Fruit fly (Drosophila melanogaster) whole organism, adult: ENCODE data around the gene CG18508.

Experiments
- CG11617 ChIP-seq: fragments of 200-800 bp; sonication (Bioruptor generic); optimal IDR thresholded peaks from 2 replicates; lab custom pipeline; 2017; ENCODE audit warnings: mild to moderate bottlenecking, missing biosample characterization, missing genetic modification reagents, missing genetic modification characterization
- CG12768 ChIP-seq: fragments of 200-800 bp; sonication (Bioruptor generic); optimal IDR thresholded peaks from 2 replicates; lab custom pipeline; 2017; ENCODE audit warnings: missing biosample characterization, missing genetic modification characterization, mild to moderate bottlenecking, moderate library complexity, missing genetic modification reagents
- CG14711 ChIP-seq: fragments of 200-800 bp; sonication (Bioruptor generic); optimal IDR thresholded peaks from 2 replicates; lab custom pipeline; 2018; ENCODE audit warnings: missing biosample characterization, mild to moderate bottlenecking, missing genetic modification characterization, moderate library complexity
- CG1620 ChIP-seq: fragments of 200-800 bp; sonication (Bioruptor generic); optimal IDR thresholded peaks from 2 replicates; lab custom pipeline; 2016; ENCODE audit warnings: missing biosample characterization, missing genetic modification characterization
- CG33017 ChIP-seq: fragments of 200-800 bp; sonication (Bioruptor generic); optimal IDR thresholded peaks from 2 replicates; lab custom pipeline; 2018; ENCODE audit warnings: missing biosample characterization, mild to moderate bottlenecking, missing genetic modification characterization, moderate library complexity
- CG5204 ChIP-seq: fragments of 200-800 bp; sonication (Bioruptor generic); optimal IDR thresholded peaks from 2 replicates; lab custom pipeline; 2016; ENCODE audit warnings: missing biosample characterization, missing genetic modification characterization
- CG7045 ChIP-seq: fragments of 200-800 bp; sonication (Bioruptor generic); optimal IDR thresholded peaks from 2 replicates; lab custom pipeline; 2017; ENCODE audit warnings: missing biosample characterization, mild to moderate bottlenecking, missing genetic modification characterization
- CG7101 ChIP-seq: fragments of 200-800 bp; sonication (Bioruptor generic); optimal IDR thresholded peaks from 2 replicates; lab custom pipeline; 2018; ENCODE audit warnings: missing biosample characterization, mild to moderate bottlenecking, missing genetic modification characterization, moderate library complexity
- Clk ChIP-seq: fragments of 200-800 bp; sonication (Bioruptor generic); optimal IDR thresholded peaks from 2 replicates; lab custom pipeline; 2017; ENCODE audit warnings: missing biosample characterization, missing genetic modification characterization
- Crg-1 ChIP-seq: fragments of 200-800 bp; sonication (Bioruptor generic); optimal IDR thresholded peaks from 2 replicates; lab custom pipeline; 2016; ENCODE audit warnings: missing biosample characterization, missing genetic modification characterization
- Hr96 ChIP-seq: fragments of 200-800 bp; sonication (Bioruptor generic); optimal IDR thresholded peaks from 2 replicates; lab custom pipeline; 2016; ENCODE audit warnings: missing biosample characterization, missing genetic modification characterization
- Mnt ChIP-seq: fragments of 200-800 bp; sonication (Bioruptor generic); optimal IDR thresholded peaks from 2 replicates; lab custom pipeline; 2016; ENCODE audit warnings: missing biosample characterization, mild to moderate bottlenecking, missing genetic modification characterization
- bab1 ChIP-seq: fragments of 200-800 bp; sonication (Bioruptor generic); optimal IDR thresholded peaks from 3 replicates; lab custom pipeline; 2019; ENCODE audit warnings: missing biosample characterization, mild to moderate bottlenecking, missing genetic modification characterization, moderate library complexity
- cic ChIP-seq: fragments of 200-800 bp; sonication (Bioruptor generic); optimal IDR thresholded peaks from 2 replicates; lab custom pipeline; 2017; ENCODE audit warnings: missing biosample characterization, mild to moderate bottlenecking, missing genetic modification characterization, moderate library complexity
- cnc ChIP-seq, 2 experiments: fragments of >200 bp; optimal IDR thresholded peaks; 2 replicates each; lab custom pipeline; 2017
- kay ChIP-seq: fragments of 200-800 bp; sonication (Bioruptor generic); peaks from one replicate; lab custom pipeline; 2016; ENCODE audit warnings: missing biosample characterization, missing genetic modification characterization, borderline replicate concordance
- ovo ChIP-seq: fragments of 200-800 bp; sonication (Bioruptor generic); optimal IDR thresholded peaks from 2 replicates; lab custom pipeline; 2016; ENCODE audit warnings: missing biosample characterization, missing genetic modification characterization
- pad ChIP-seq: fragments of 200-800 bp; sonication (Bioruptor generic); optimal IDR thresholded peaks from 3 replicates; lab custom pipeline; 2017; ENCODE audit warnings: missing biosample characterization, missing genetic modification characterization, mild to moderate bottlenecking, moderate library complexity, missing genetic modification reagents
- tj ChIP-seq: fragments of 200-800 bp; sonication (Bioruptor generic); optimal IDR thresholded peaks from 3 replicates; lab custom pipeline; 2017; ENCODE audit warnings: missing biosample characterization, mild to moderate bottlenecking, missing genetic modification characterization, moderate library complexity
- toe ChIP-seq: fragments of 200-800 bp; sonication (Bioruptor generic); optimal IDR thresholded peaks from 2 replicates; lab custom pipeline; 2016; ENCODE audit warnings: missing biosample characterization, missing genetic modification characterization

Gene CG18508

dm6 chrX:3135620-3136019 is 37.3 kb downstream of the CG18508 start:
- TF ChIP-seq CG7101 (tag; lab: Kevin White, UChicago): no peak
- no peak for TF ChIP-seq CG11617
- TF ChIP-seq cic (GFP tag; lab: Kevin White, UChicago): no peak
- no peak for TF ChIP-seq tj (GFP tag; lab: Kevin White, UChicago)
- TF ChIP-seq Clk: no peak
- no peak for TF ChIP-seq CG14711 (tag; lab: Kevin White, UChicago)
- TF ChIP-seq cnc (optimal IDR thresholded peaks at IDR 0.05; lab: Kevin White, UChicago): no peak
- no peak for TF ChIP-seq kay (GFP tag; lab: Kevin White, UChicago)
- TF ChIP-seq CG33017 (tag; lab: Kevin White, UChicago): no peak
- TF ChIP-seq toe (GFP tag; lab: Kevin White, UChicago): no peak
- TF ChIP-seq ovo: no peak
- no peak for TF ChIP-seq CG1620 (GFP tag; lab: Kevin White, UChicago)
- TF ChIP-seq Crg-1 (GFP tag; lab: Kevin White, UChicago): no peak
- no peak for TF ChIP-seq bab1 (GFP tag; lab: Kevin White, UChicago)
- TF ChIP-seq CG12768 (GFP tag; lab: Kevin White, UChicago): no peak
- no peak for TF ChIP-seq pad (GFP tag; lab: Kevin White, UChicago)
- TF ChIP-seq CG7045 (GFP tag; lab: Kevin White, UChicago): no peak
- TF ChIP-seq Mnt (GFP tag; lab: Kevin White, UChicago): no peak
- TF ChIP-seq Hr96 (GFP tag; lab: Kevin White, UChicago): no peak

dm6 chrX:3135102-3135393 is 37.9 kb downstream of the CG18508 start:
- TF ChIP-seq cic (GFP tag; lab: Kevin White, UChicago) (no peak), CG33017 (tag; lab: Kevin White, UChicago) (no peak), bab1 (GFP tag; lab: Kevin White, UChicago) (no peak), CG5204 (GFP tag; lab: Kevin White, UChicago) (no peak), CG11617 (no peak), Mnt (GFP tag; lab: Kevin White, UChicago) (no peak), CG7101 (tag; lab: Kevin White, UChicago) (no peak), Clk (no peak), tj (GFP tag; lab: Kevin White, UChicago) (no peak)

dm6 chrX:3134383-3135101 is 38.4 kb downstream of the CG18508 start, which contains the start of gene N:
Gene N (plus strand): TSS chrX:3134870.
- no peak for TF ChIP-seq cnc (optimal IDR thresholded peaks at IDR 0.05; lab: Kevin White, UChicago)
- TF ChIP-seq toe (GFP tag; lab: Kevin White, UChicago): no peak
- no peak for TF ChIP-seq tj (GFP tag; lab: Kevin White, UChicago)
- TF ChIP-seq CG12768 (GFP tag; lab: Kevin White, UChicago): no peak
- no peak for TF ChIP-seq Hr96 (GFP tag; lab: Kevin White, UChicago)
- TF ChIP-seq Crg-1 (GFP tag; lab: Kevin White, UChicago): peak; percentile 44
- TF ChIP-seq Mnt (GFP tag; lab: Kevin White, UChicago): no peak
- TF ChIP-seq pad (GFP tag; lab: Kevin White, UChicago): peak; percentile 4
- TF ChIP-seq ovo: peak; percentile 13
- TF ChIP-seq Clk: no peak
- TF ChIP-seq CG7101 (tag; lab: Kevin White, UChicago): no peak
- no peak for TF ChIP-seq CG33017 (tag; lab: Kevin White, UChicago)
- TF ChIP-seq bab1 (GFP tag; lab: Kevin White, UChicago): peak; percentile 80
- TF ChIP-seq CG7045 (GFP tag; lab: Kevin White, UChicago): no peak
- no peak for TF ChIP-seq CG14711 (tag; lab: Kevin White, UChicago)
- TF ChIP-seq CG5204 (GFP tag; lab: Kevin White, UChicago): no peak
- peak; percentile 25 for TF ChIP-seq CG1620 (GFP tag; lab: Kevin White, UChicago)

dm6 chrX:3131978-3132377 is 41.0 kb downstream of the CG18508 start:
- TF ChIP-seq CG33017 (tag; lab: Kevin White, UChicago): no peak
- no peak for TF ChIP-seq bab1 (GFP tag; lab: Kevin White, UChicago)
- TF ChIP-seq Crg-1 (GFP tag; lab: Kevin White, UChicago): no peak
- TF ChIP-seq ovo: no peak
- TF ChIP-seq CG7101 (tag; lab: Kevin White, UChicago): no peak
- no peak for TF ChIP-seq toe (GFP tag; lab: Kevin White, UChicago)
- no peak for TF ChIP-seq cic (GFP tag; lab: Kevin White, UChicago)
- no peak for TF ChIP-seq pad (GFP tag; lab: Kevin White, UChicago)

- TF ChIP-seq Mnt (GFP tag; lab: Kevin White, UChicago) (no peak), toe (GFP tag; lab: Kevin White, UChicago) (no peak), Clk (no peak), Crg-1 (GFP tag; lab: Kevin White, UChicago) (no peak), cnc (optimal IDR thresholded peaks at IDR 0.05; lab: Kevin White, UChicago) (no peak), CG11617 (no peak), pad (GFP tag; lab: Kevin White, UChicago) (no peak), cic (GFP tag; lab: Kevin White, UChicago) (no peak), kay (GFP tag; lab: Kevin White, UChicago) (no peak), CG7101 (tag; lab: Kevin White, UChicago) (no peak), CG14711 (tag; lab: Kevin White, UChicago) (no peak), Hr96 (GFP tag; lab: Kevin White, UChicago) (no peak), tj (GFP tag; lab: Kevin White, UChicago) (no peak), CG7045 (GFP tag; lab: Kevin White, UChicago) (no peak), bab1 (GFP tag; lab: Kevin White, UChicago) (no peak), ovo (no peak), CG33017 (tag; lab: Kevin White, UChicago) (no peak)
Observed at dm6 chrX:3127564-3127963, 45.4 kb downstream of the CG18508 start.
